Worm (Caenorhabditis elegans) whole organism, young adult: ENCODE results near the gene T09B9.4.

Source experiments
- D2030.7 ChIP-seq: fragments of 200-800 bp; sonication (Bioruptor generic); IDR thresholded peaks from 2 replicates; pipeline ENCODE4 v1.3.6; 2022; ENCODE audit warnings: missing genetic modification reagents, missing genetic modification characterization, missing compliant biosample characterization
- F33H1.4 ChIP-seq: fragments of 200-800 bp; sonication (Bioruptor generic); IDR thresholded peaks from 2 replicates; pipeline ENCODE4 v1.3.6; 2022; ENCODE audit warnings: missing genetic modification reagents, missing genetic modification characterization, missing compliant biosample characterization
- F57A8.1 ChIP-seq: fragments of 200-800 bp; sonication (Bioruptor generic); optimal IDR thresholded peaks from 2 replicates; lab custom pipeline; 2018; ENCODE audit warnings: mild to moderate bottlenecking, missing genetic modification characterization, moderate library complexity, missing compliant biosample characterization
- K12H6.12 ChIP-seq: fragments of 200-800 bp; sonication (Bioruptor generic); optimal IDR thresholded peaks from 2 replicates; lab custom pipeline; 2018; ENCODE audit warnings: mild to moderate bottlenecking, missing genetic modification characterization, missing compliant biosample characterization
- Y95B8A.8 ChIP-seq: fragments of 200-800 bp; sonication (Bioruptor generic); IDR thresholded peaks from 2 replicates; pipeline ENCODE4 v1.3.6; 2022; ENCODE audit warnings: missing genetic modification reagents, missing genetic modification characterization, missing compliant biosample characterization
- aptf-3 ChIP-seq: fragments of 200-800 bp; sonication (Bioruptor generic); IDR thresholded peaks from 2 replicates; pipeline ENCODE4 v1.3.6; 2022; ENCODE audit warnings: missing genetic modification characterization, missing compliant biosample characterization
- attf-3 ChIP-seq: fragments of 200-800 bp; sonication (Bioruptor generic); conservative IDR thresholded peaks from 2 replicates; pipeline ENCODE4 v1.3.6; 2022; ENCODE audit warnings: missing genetic modification reagents, missing genetic modification characterization, missing compliant biosample characterization
- bed-1 ChIP-seq: fragments of 200-800 bp; sonication (Bioruptor generic); IDR thresholded peaks from 2 replicates; pipeline ENCODE4 v1.3.6; 2022; ENCODE audit warnings: missing genetic modification reagents, missing genetic modification characterization, missing compliant biosample characterization
- cebp-2 ChIP-seq: fragments of 200-800 bp; sonication (Bioruptor generic); IDR thresholded peaks from 2 replicates; pipeline ENCODE4 v1.3.6; 2022; ENCODE audit warnings: missing genetic modification characterization, missing compliant biosample characterization
- ceh-100 ChIP-seq: fragments of 200-800 bp; sonication (Bioruptor generic); IDR thresholded peaks from 2 replicates; pipeline ENCODE4 v1.3.6; 2022; ENCODE audit warnings: missing genetic modification reagents, missing genetic modification characterization, missing compliant biosample characterization
- ceh-40 ChIP-seq: fragments of 200-800 bp; sonication (Bioruptor generic); IDR thresholded peaks from 2 replicates; pipeline ENCODE4 v1.3.6; 2022; ENCODE audit warnings: missing genetic modification characterization, missing compliant biosample characterization
- ceh-58 ChIP-seq: fragments of 200-800 bp; sonication (Bioruptor generic); IDR thresholded peaks from 2 replicates; pipeline ENCODE4 v1.3.6; 2022; ENCODE audit warnings: missing genetic modification characterization, missing compliant biosample characterization
- chd-7 ChIP-seq: sonication (generic microtip); optimal IDR thresholded peaks from 2 replicates; lab custom pipeline; 2016; ENCODE audit warnings: mild to moderate bottlenecking, missing genetic modification characterization, moderate library complexity, missing compliant biosample characterization
- die-1 ChIP-seq: sonication (generic microtip); optimal IDR thresholded peaks from 2 replicates; lab custom pipeline; 2016; ENCODE audit warnings: missing genotype, mild to moderate bottlenecking, missing genetic modification characterization, missing compliant biosample characterization
- efl-1 ChIP-seq: fragments of 150-350 bp; optimal IDR thresholded peaks from 2 replicates; lab custom pipeline; 2014; ENCODE audit warnings: missing biosample characterization, missing genetic modification reagents, missing genetic modification characterization
- egl-44 ChIP-seq: fragments of 200-800 bp; sonication (Bioruptor generic); IDR thresholded peaks from 2 replicates; pipeline ENCODE4 v1.3.6; 2022; ENCODE audit warnings: missing genetic modification reagents, missing genetic modification characterization, missing compliant biosample characterization
- egrh-3 ChIP-seq: fragments of 200-800 bp; sonication (Bioruptor generic); IDR thresholded peaks from 2 replicates; pipeline ENCODE4 v1.3.6; 2022; ENCODE audit warnings: missing genetic modification reagents, missing genetic modification characterization, missing compliant biosample characterization
- gei-17 ChIP-seq: fragments of 200-800 bp; sonication (Bioruptor generic); optimal IDR thresholded peaks from 2 replicates; lab custom pipeline; 2018; ENCODE audit warnings: mild to moderate bottlenecking, missing genetic modification characterization, missing compliant biosample characterization
- hmg-1.2 ChIP-seq: fragments of 200-800 bp; sonication (Bioruptor generic); IDR thresholded peaks from 2 replicates; pipeline ENCODE4 v1.3.6; 2022; ENCODE audit warnings: missing genetic modification reagents, missing genetic modification characterization, missing compliant biosample characterization
- hmg-20 ChIP-seq: fragments of 200-800 bp; sonication (Bioruptor generic); IDR thresholded peaks from 2 replicates; pipeline ENCODE4 v1.3.6; 2022; ENCODE audit warnings: missing genetic modification reagents, missing genetic modification characterization, missing compliant biosample characterization
- let-607 ChIP-seq, 2 experiments: fragments of 200-800 bp in 1 of 2; sonication (Bioruptor generic) in 1 of 2; sonication (generic microtip) in 1 of 2; optimal IDR thresholded peaks; 2 replicates each; lab custom pipeline; 2016 to 2018; ENCODE audit warnings: mild to moderate bottlenecking in 2 of 2, missing compliant biosample characterization in 2 of 2, missing genetic modification characterization in 2 of 2, moderate library complexity in 2 of 2, missing genotype in 1 of 2
- lin-54 ChIP-seq: fragments of 200-800 bp; sonication (Bioruptor generic); optimal IDR thresholded peaks from 2 replicates; lab custom pipeline; 2018; ENCODE audit warnings: mild to moderate bottlenecking, missing genetic modification characterization, missing compliant biosample characterization
- lsl-1 ChIP-seq: fragments of 200-800 bp; sonication (Bioruptor generic); optimal IDR thresholded peaks from 2 replicates; lab custom pipeline; 2018; ENCODE audit warnings: mild to moderate bottlenecking, missing genetic modification characterization, moderate library complexity, missing compliant biosample characterization
- madf-10 ChIP-seq: sonication (generic microtip); optimal IDR thresholded peaks from 2 replicates; lab custom pipeline; 2016; ENCODE audit warnings: mild to moderate bottlenecking, missing genetic modification characterization, missing compliant biosample characterization
- madf-3 ChIP-seq: fragments of 200-800 bp; sonication (Bioruptor generic); IDR thresholded peaks from 2 replicates; pipeline ENCODE4 v1.3.6; 2022; ENCODE audit warnings: missing genetic modification reagents, missing genetic modification characterization, missing compliant biosample characterization
- madf-6 ChIP-seq: fragments of 200-800 bp; sonication (Bioruptor generic); IDR thresholded peaks from 2 replicates; pipeline ENCODE4 v1.3.6; 2022; ENCODE audit warnings: missing genetic modification reagents, missing genetic modification characterization, missing compliant biosample characterization
- mcd-1 ChIP-seq: fragments of 200-800 bp; sonication (Bioruptor generic); IDR thresholded peaks from 2 replicates; pipeline ENCODE4 v1.3.6; 2022; ENCODE audit warnings: missing genetic modification reagents, missing genetic modification characterization, missing compliant biosample characterization
- nhr-80 ChIP-seq: sonication (generic microtip); optimal IDR thresholded peaks from 2 replicates; lab custom pipeline; 2016; ENCODE audit warnings: missing genetic modification characterization, missing compliant biosample characterization
- rcor-1 ChIP-seq: fragments of 200-800 bp; sonication (Bioruptor generic); IDR thresholded peaks from 2 replicates; pipeline ENCODE4 v1.3.6; 2022; ENCODE audit warnings: missing genetic modification reagents, missing genetic modification characterization, missing compliant biosample characterization
- rec-8 ChIP-seq, 2 experiments: sonication (generic microtip); optimal IDR thresholded peaks; 2 replicates each; lab custom pipeline; 2016; ENCODE audit warnings: mild to moderate bottlenecking in 2 of 2, missing genetic modification characterization in 2 of 2, missing genetic modification reagents in 2 of 2, missing genotype in 2 of 2, missing biosample characterization in 1 of 2, missing compliant biosample characterization in 1 of 2, moderate library complexity in 1 of 2
- repo-1 ChIP-seq: sonication (generic microtip); optimal IDR thresholded peaks from 2 replicates; lab custom pipeline; 2017; ENCODE audit warnings: mild to moderate bottlenecking, missing genetic modification characterization, missing compliant biosample characterization
- rpc-1 ChIP-seq, 2 experiments: fragments of 150-350 bp in 1 of 2; sonication (generic microtip) in 1 of 2; optimal IDR thresholded peaks; 2 replicates each; lab custom pipeline; 2014 to 2018; ENCODE audit warnings: missing biosample characterization in 1 of 2, missing genetic modification characterization in 1 of 2, missing genetic modification reagents in 1 of 2, missing genotype in 1 of 2
- snpc-1.1 ChIP-seq: sonication (generic microtip); optimal IDR thresholded peaks from 2 replicates; lab custom pipeline; 2017; ENCODE audit warnings: missing genetic modification characterization, mild to moderate bottlenecking, missing compliant biosample characterization, antibody characterized with exemption, moderate library complexity, missing genotype, missing genetic modification reagents; ENCODE audit not compliant: insufficient read depth
- snpc-3.4 ChIP-seq: sonication (generic microtip); optimal IDR thresholded peaks from 2 replicates; lab custom pipeline; 2017; ENCODE audit warnings: missing genetic modification characterization, mild to moderate bottlenecking, missing compliant biosample characterization, antibody characterized with exemption, moderate library complexity, missing genotype, missing genetic modification reagents
- tbp1 ChIP-seq: fragments of 200-800 bp; sonication (Bioruptor generic); optimal IDR thresholded peaks from 2 replicates; lab custom pipeline; 2018; ENCODE audit warnings: mild to moderate bottlenecking, missing genetic modification characterization, missing compliant biosample characterization
- xnd-1 ChIP-seq: sonication (generic microtip); optimal IDR thresholded peaks from 2 replicates; lab custom pipeline; 2016; ENCODE audit warnings: missing genotype, missing genetic modification reagents, missing genetic modification characterization, missing compliant biosample characterization
- ztf-22 ChIP-seq: fragments of 200-800 bp; sonication (Bioruptor generic); optimal IDR thresholded peaks from 2 replicates; lab custom pipeline; 2018; ENCODE audit warnings: mild to moderate bottlenecking, missing genetic modification characterization, moderate library complexity, missing compliant biosample characterization
- ztf-25 ChIP-seq: fragments of 200-800 bp; sonication (Bioruptor generic); IDR thresholded peaks from 2 replicates; pipeline ENCODE4 v1.3.6; 2022; ENCODE audit warnings: missing genetic modification reagents, missing genetic modification characterization, missing compliant biosample characterization
- ztf-26 ChIP-seq: sonication (generic microtip); optimal IDR thresholded peaks from 2 replicates; lab custom pipeline; 2017; ENCODE audit warnings: missing genetic modification characterization, missing compliant biosample characterization
- ztf-28 ChIP-seq: fragments of 200-800 bp; sonication (Bioruptor generic); IDR thresholded peaks from 2 replicates; pipeline ENCODE4 v1.3.6; 2022; ENCODE audit warnings: missing genetic modification reagents, missing genetic modification characterization, missing compliant biosample characterization

The T09B9.4 gene

DNA sequence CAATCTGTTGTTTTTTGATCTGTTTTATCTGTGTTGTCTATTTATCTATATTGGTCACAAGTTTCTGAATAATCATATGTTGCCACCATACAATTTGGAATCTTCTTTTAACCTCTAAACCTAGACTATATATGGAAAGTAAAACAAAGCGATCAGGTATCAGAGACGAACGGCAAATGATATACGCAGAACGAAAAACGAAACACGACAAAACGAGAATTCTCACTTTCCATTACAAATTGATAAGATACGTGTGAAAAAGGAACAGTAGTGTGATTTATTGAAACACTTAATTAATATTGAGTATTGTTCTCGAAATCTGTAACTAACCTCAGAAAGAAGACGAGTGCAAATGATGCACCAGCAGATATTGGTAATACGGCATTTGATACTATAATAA is 10.2 kb downstream of the T09B9.4 start:
- TF ChIP-seq hmg-20 (GFP tag; lab: Robert Waterston, UW) (no peak), let-607 (tag; optimal IDR thresholded peaks at IDR 0.05; lab: Kevin White, UChicago) (no peak), ztf-25 (no peak), xnd-1 (tag; lab: Kevin White, UChicago) (no peak), gei-17 (no peak), bed-1 (no peak)

DNA sequence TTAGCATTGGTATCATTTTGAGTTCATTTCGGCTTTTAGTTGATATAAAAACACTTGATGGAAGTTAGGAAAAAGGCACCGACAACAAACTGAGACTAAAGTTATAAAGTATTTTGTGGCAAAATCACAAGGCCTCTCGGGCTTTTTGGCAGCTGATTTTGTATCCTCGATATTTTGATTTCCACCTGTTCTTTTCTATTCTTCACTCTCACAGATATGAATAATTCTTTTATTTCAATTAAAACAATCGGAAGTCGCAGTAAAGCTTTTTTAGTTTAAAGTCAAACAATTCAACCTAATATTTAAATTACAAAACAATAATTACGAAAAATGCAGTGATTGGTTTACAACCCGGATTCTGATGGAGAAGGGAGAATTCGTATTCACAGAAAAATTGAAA is 12.9 kb downstream of the T09B9.4 start, which contains the start of gene T09B9.3:
Gene T09B9.3, minus strand, starts transcription at position 101 of the 400 bp plus-strand sequence.
- no peak for TF ChIP-seq ceh-58 (GFP tag; lab: Robert Waterston, UW)
- no peak for TF ChIP-seq aptf-3
- no peak for TF ChIP-seq attf-3
- TF ChIP-seq madf-10: no peak
- TF ChIP-seq snpc-3.4 (tag; lab: Kevin White, UChicago): no peak
- no peak for TF ChIP-seq lin-54
- TF ChIP-seq F57A8.1 (GFP tag; lab: Kevin White, UChicago): no peak

DNA sequence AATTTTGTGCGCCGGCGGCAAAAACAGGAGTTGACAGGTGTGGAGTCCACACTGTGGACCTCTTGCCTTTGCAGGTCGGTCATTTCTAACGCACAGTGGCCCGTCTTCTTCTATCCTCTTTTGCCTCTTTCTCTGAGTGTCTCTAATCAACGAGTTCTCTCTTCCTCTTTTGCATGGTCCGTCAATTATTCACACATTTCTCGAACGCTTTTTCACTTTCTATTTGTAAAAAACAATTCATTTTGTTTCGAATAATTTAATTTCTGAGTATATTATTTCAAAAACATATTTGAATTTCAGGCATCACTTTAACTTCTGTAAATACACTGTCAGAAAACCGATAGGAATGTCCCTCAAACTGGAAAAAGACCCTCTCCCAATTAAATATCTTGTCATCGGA is 17.2 kb downstream of the T09B9.4 start, which contains the start of gene T09B9.1:
Gene T09B9.1, plus strand, starts transcription at position 301 of the 400 bp plus-strand sequence.
- no peak for TF ChIP-seq K12H6.12
- no peak for TF ChIP-seq rcor-1 (GFP tag; lab: Robert Waterston, UW)
- peak; percentile 41 for TF ChIP-seq efl-1 (GFP tag; lab: Kevin White, UChicago)
- no peak for TF ChIP-seq rpc-1 (optimal IDR thresholded peaks at IDR 0.05; lab: Kevin White, UChicago)
- TF ChIP-seq rpc-1 (tag; optimal IDR thresholded peaks at IDR 0.05; lab: Kevin White, UChicago): no peak

DNA sequence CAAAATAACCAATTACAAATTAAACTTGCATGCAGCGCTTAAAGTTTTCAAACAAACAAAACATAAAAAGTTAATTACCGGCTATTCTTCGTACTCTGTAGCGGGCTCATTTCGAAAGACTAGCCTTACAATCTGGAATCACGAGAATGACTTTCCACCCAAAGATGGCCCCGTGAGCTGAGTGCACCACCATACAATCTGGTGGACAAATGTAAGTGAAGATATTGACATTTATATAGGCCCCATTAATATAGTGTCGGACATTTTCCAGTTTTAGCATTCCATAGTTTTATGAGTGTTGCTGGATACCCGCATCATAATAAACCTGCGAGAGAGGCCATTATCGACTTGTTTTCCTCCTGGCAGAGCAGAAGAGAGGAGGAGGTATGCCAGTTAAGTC is 19.6 kb downstream of the T09B9.4 start:
- TF ChIP-seq ztf-22 (GFP tag; lab: Kevin White, UChicago): no peak
- TF ChIP-seq rpc-1 (optimal IDR thresholded peaks at IDR 0.05; lab: Kevin White, UChicago): peak; percentile 1
- peak; percentile 62 for TF ChIP-seq rpc-1 (tag; optimal IDR thresholded peaks at IDR 0.05; lab: Kevin White, UChicago)
- TF ChIP-seq snpc-1.1 (tag; lab: Kevin White, UChicago): peak; percentile 66
- TF ChIP-seq tbp1 (GFP tag; lab: Kevin White, UChicago): peak; percentile 67
- TF ChIP-seq egrh-3 (GFP tag; lab: Robert Waterston, UW): no peak

DNA sequence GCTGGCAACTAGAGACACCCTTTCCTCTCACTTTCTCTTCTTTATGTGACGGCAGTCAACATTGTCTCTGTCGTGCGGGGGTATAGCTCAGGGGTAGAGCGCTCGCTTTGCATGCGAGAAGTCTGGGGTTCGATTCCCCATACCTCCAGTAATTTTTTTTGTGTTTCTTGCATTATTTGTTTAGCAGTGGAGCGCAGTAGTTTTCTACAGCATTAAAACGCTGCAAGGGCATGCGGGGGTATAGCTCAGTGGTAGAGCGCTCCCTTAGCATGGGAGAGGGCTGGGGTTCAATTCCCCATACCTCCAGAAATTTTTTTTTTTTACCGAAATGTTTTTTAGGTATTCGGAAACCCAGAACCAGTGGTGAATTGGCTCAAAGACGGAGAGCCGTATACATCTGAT is 30.6 kb downstream of the T09B9.4 start:
- peak; percentile 98 for TF ChIP-seq egl-44 (GFP tag; lab: Robert Waterston, UW)
- TF ChIP-seq die-1: peak; percentile 98
- TF ChIP-seq nhr-80 (tag; lab: Kevin White, UChicago): peak; percentile 71
- TF ChIP-seq tbp1 (GFP tag; lab: Kevin White, UChicago): peak; percentile 98
- peak; percentile 80 for TF ChIP-seq ceh-100 (GFP tag; lab: Robert Waterston, UW)
- TF ChIP-seq madf-10: peak; percentile 93
- peak; percentile 92 for TF ChIP-seq Y95B8A.8 (GFP tag; lab: Robert Waterston, UW)
- peak; percentile 89 for TF ChIP-seq ceh-40
- TF ChIP-seq attf-3: peak; percentile 76
- peak; percentile 89 for TF ChIP-seq gei-17
- peak; percentile 98 for TF ChIP-seq aptf-3
- peak; percentile 52 for TF ChIP-seq lsl-1 (GFP tag; lab: Kevin White, UChicago)
- peak; percentile 84 for TF ChIP-seq mcd-1
- TF ChIP-seq rec-8 (tag; optimal IDR thresholded peaks at IDR 0.05; lab: Kevin White, UChicago): peak; percentile 95 to 98
- TF ChIP-seq lin-54: peak; percentile 79
- peak; percentile 97 for TF ChIP-seq chd-7 (tag; lab: Kevin White, UChicago)
- peak; percentile 94 for TF ChIP-seq hmg-1.2 (GFP tag; lab: Robert Waterston, UW)
- peak; percentile 97 for TF ChIP-seq D2030.7 (GFP tag; lab: Robert Waterston, UW)
- peak; percentile 95 for TF ChIP-seq repo-1 (tag; lab: Kevin White, UChicago)
- peak; percentile 80 for TF ChIP-seq madf-6 (GFP tag; lab: Robert Waterston, UW)
- TF ChIP-seq ztf-26 (tag; lab: Kevin White, UChicago): peak; percentile 95
- TF ChIP-seq F33H1.4 (GFP tag; lab: Robert Waterston, UW): peak; percentile 37; the same call in 1 of the 2 replicates
- peak; percentile 98 for TF ChIP-seq cebp-2 (GFP tag; lab: Robert Waterston, UW)
- peak; percentile 96 for TF ChIP-seq ztf-28
- peak; percentile 80 for TF ChIP-seq madf-3
